Worm (Caenorhabditis elegans) whole organism, L3 larva: ENCODE results near the gene air-1.

Source experiments
- R02D3.7 ChIP-seq: fragments of 150-350 bp; optimal IDR thresholded peaks from 2 replicates; lab custom pipeline; 2014; ENCODE audit warnings: missing biosample characterization, missing genetic modification characterization
- ZK546.5 ChIP-seq: sonication (generic microtip); optimal IDR thresholded peaks from 2 replicates; lab custom pipeline; 2017; ENCODE audit warnings: missing biosample characterization, missing genetic modification characterization
- ceh-28 ChIP-seq: fragments of 150-350 bp; optimal IDR thresholded peaks from 2 replicates; lab custom pipeline; 2014; ENCODE audit warnings: missing biosample characterization, missing genetic modification reagents, missing genetic modification characterization
- ceh-82 ChIP-seq: fragments of 150-350 bp; optimal IDR thresholded peaks from 2 replicates; lab custom pipeline; 2014; ENCODE audit warnings: missing biosample characterization, missing genetic modification characterization
- ceh-9 ChIP-seq: sonication (generic microtip); optimal IDR thresholded peaks from 2 replicates; lab custom pipeline; 2018; ENCODE audit warnings: missing biosample characterization, missing genetic modification characterization
- daf-12 ChIP-seq: fragments of 150-350 bp; optimal IDR thresholded peaks from 2 replicates; lab custom pipeline; 2014; ENCODE audit warnings: missing biosample characterization, missing genetic modification reagents, missing genetic modification characterization
- egl-27 ChIP-seq: sonication (generic microtip); optimal IDR thresholded peaks from 4 replicates; lab custom pipeline; 2017; ENCODE audit warnings: missing biosample characterization, missing genetic modification reagents, missing genetic modification characterization
- elt-1 ChIP-seq: fragments of 150-350 bp; optimal IDR thresholded peaks from 2 replicates; lab custom pipeline; 2014; ENCODE audit warnings: missing biosample characterization, missing genetic modification characterization
- elt-2 ChIP-seq: sonication (generic microtip); optimal IDR thresholded peaks from 2 replicates; lab custom pipeline; 2016; ENCODE audit warnings: missing genetic modification reagents, mild to moderate bottlenecking, missing genetic modification characterization, missing compliant biosample characterization
- elt-3 ChIP-seq, 3 experiments: fragments of 150-350 bp in 1 of 3; sonication (generic microtip) in 2 of 3; optimal IDR thresholded peaks; 2 replicates in 2 of 3; 4 replicates in 1 of 3; lab custom pipeline; 2014 to 2017; ENCODE audit warnings: missing biosample characterization in 3 of 3, missing genetic modification characterization in 3 of 3
- fkh-10 ChIP-seq: sonication (generic microtip); optimal IDR thresholded peaks from 2 replicates; lab custom pipeline; 2017; ENCODE audit warnings: missing biosample characterization, missing genetic modification reagents, missing genetic modification characterization
- fkh-2 ChIP-seq: fragments of 150-350 bp; optimal IDR thresholded peaks from 2 replicates; lab custom pipeline; 2014; ENCODE audit warnings: missing biosample characterization, missing genetic modification reagents, missing genetic modification characterization
- fos-1 ChIP-seq: fragments of 150-350 bp; optimal IDR thresholded peaks from 2 replicates; lab custom pipeline; 2014; ENCODE audit warnings: missing biosample characterization, missing genetic modification characterization
- hmg-11 ChIP-seq: sonication (generic microtip); optimal IDR thresholded peaks from 2 replicates; lab custom pipeline; 2016; ENCODE audit warnings: missing genetic modification characterization, missing compliant biosample characterization
- lin-15B ChIP-seq: fragments of 150-350 bp; optimal IDR thresholded peaks from 2 replicates; lab custom pipeline; 2014; ENCODE audit warnings: missing biosample characterization, missing genetic modification characterization
- lin-39 ChIP-seq: fragments of 150-350 bp; optimal IDR thresholded peaks from 2 replicates; lab custom pipeline; 2018; ENCODE audit warnings: missing biosample characterization, missing genetic modification reagents, missing genetic modification characterization
- lsy-12 ChIP-seq: sonication (generic microtip); optimal IDR thresholded peaks from 2 replicates; lab custom pipeline; 2016; ENCODE audit warnings: mild to moderate bottlenecking, missing genetic modification characterization, missing compliant biosample characterization
- mml-1 ChIP-seq: fragments of 150-350 bp; sonication (generic microtip); optimal IDR thresholded peaks from 3 replicates; lab custom pipeline; 2014; ENCODE audit warnings: missing biosample characterization, missing genetic modification characterization
- nfya-1 ChIP-seq: sonication (generic microtip); optimal IDR thresholded peaks from 2 replicates; lab custom pipeline; 2017; ENCODE audit warnings: missing genetic modification characterization, mild to moderate bottlenecking, missing compliant biosample characterization, antibody characterized with exemption, moderate library complexity; ENCODE audit not compliant: insufficient read depth
- nhr-23 ChIP-seq: fragments of 150-350 bp; optimal IDR thresholded peaks from 2 replicates; lab custom pipeline; 2014; ENCODE audit warnings: missing biosample characterization, missing genetic modification reagents, missing genetic modification characterization
- nhr-25 ChIP-seq: sonication (generic microtip); optimal IDR thresholded peaks from 2 replicates; lab custom pipeline; 2017; ENCODE audit warnings: missing biosample characterization, missing genetic modification characterization
- nhr-28 ChIP-seq: fragments of 150-350 bp; optimal IDR thresholded peaks from 2 replicates; lab custom pipeline; 2014; ENCODE audit warnings: missing biosample characterization, missing genetic modification characterization
- nhr-43 ChIP-seq: sonication (generic microtip); optimal IDR thresholded peaks from 2 replicates; lab custom pipeline; 2016; ENCODE audit warnings: mild to moderate bottlenecking, missing genetic modification characterization, missing compliant biosample characterization; ENCODE audit not compliant: poor library complexity, severe bottlenecking
- nhr-76 ChIP-seq: fragments of 150-350 bp; sonication (generic microtip); optimal IDR thresholded peaks from 5 replicates; lab custom pipeline; 2014; ENCODE audit warnings: missing biosample characterization, missing genetic modification characterization
- pha-4 ChIP-seq: fragments of 150-350 bp; optimal IDR thresholded peaks from 2 replicates; lab custom pipeline; 2014; ENCODE audit warnings: missing biosample characterization, missing genetic modification reagents, missing genetic modification characterization
- pqm-1 ChIP-seq: fragments of 150-350 bp; optimal IDR thresholded peaks from 2 replicates; lab custom pipeline; 2017; ENCODE audit warnings: missing biosample characterization, missing genetic modification characterization, inconsistent platforms
- sea-2 ChIP-seq: fragments of 150-350 bp; sonication (generic microtip); optimal IDR thresholded peaks from 4 replicates; lab custom pipeline; 2014; ENCODE audit warnings: missing biosample characterization, missing genetic modification reagents, missing genetic modification characterization
- snpc-4 ChIP-seq: fragments of 150-350 bp; optimal IDR thresholded peaks from 2 replicates; lab custom pipeline; 2014; ENCODE audit warnings: missing biosample characterization, missing genetic modification characterization
- tbx-2 ChIP-seq: sonication (generic microtip); optimal IDR thresholded peaks from 2 replicates; lab custom pipeline; 2016; ENCODE audit warnings: mild to moderate bottlenecking, missing genetic modification characterization, missing compliant biosample characterization
- unc-39 ChIP-seq: sonication (generic microtip); optimal IDR thresholded peaks from 4 replicates; lab custom pipeline; 2017; ENCODE audit warnings: missing biosample characterization, missing genetic modification characterization
- unc-62 ChIP-seq: fragments of 150-350 bp; sonication (generic microtip); optimal IDR thresholded peaks from 4 replicates; lab custom pipeline; 2014; ENCODE audit warnings: missing biosample characterization, missing genetic modification reagents, missing genetic modification characterization
- ztf-11 ChIP-seq: fragments of 150-350 bp; optimal IDR thresholded peaks from 2 replicates; lab custom pipeline; 2014; ENCODE audit warnings: missing biosample characterization, missing genetic modification characterization
- ztf-4 ChIP-seq: fragments of 150-350 bp; optimal IDR thresholded peaks from 2 replicates; lab custom pipeline; 2014; ENCODE audit warnings: missing biosample characterization, missing genetic modification characterization

The air-1 gene

DNA sequence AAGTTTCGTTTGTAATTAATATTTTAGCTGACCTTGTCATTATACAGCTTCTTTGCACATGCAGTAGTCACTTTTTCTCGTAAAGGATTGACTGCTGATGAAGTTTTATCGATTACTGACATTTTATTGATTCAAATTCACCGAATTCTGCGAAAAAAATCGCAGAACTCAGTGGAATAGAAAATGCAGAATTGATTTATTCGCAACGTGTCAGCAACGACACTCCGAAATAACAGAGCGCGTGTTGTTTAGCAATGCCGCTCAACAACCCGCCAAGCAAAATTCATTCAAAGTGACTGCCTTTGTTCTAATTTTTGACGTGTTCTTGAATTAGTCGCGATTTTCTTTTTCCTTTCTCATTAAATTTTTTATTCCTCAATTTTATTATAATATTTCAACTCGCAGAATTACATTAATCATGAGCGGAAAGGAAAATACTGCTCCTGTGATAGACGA lies at the start of gene air-1, which contains the start of gene cogc-6:
air-1 (plus strand) TSS at position 406 of the 456 bp plus-strand sequence.
cogc-6 (minus strand) TSS at position 234 of the 456 bp plus-strand sequence.
- peak; percentile 43 for TF ChIP-seq pha-4 (tag; lab: Kevin White, UChicago)
- peak; percentile 60 for TF ChIP-seq ceh-28 (tag; lab: Kevin White, UChicago)
- TF ChIP-seq mml-1 (tag; lab: Kevin White, UChicago) = no peak
- peak; percentile 41 for TF ChIP-seq nfya-1 (tag; lab: Kevin White, UChicago)
- peak; percentile 35 for TF ChIP-seq nhr-23
- TF ChIP-seq elt-2 (tag; lab: Kevin White, UChicago) = no peak
- peak; percentile 53 for TF ChIP-seq snpc-4 (tag; lab: Kevin White, UChicago)
- TF ChIP-seq lin-15B (tag; lab: Kevin White, UChicago) = peak; percentile 25

ce11 chrV:8171688-8172087 lies 49.6 kb upstream of the air-1 start:
- TF ChIP-seq R02D3.7 (tag; lab: Kevin White, UChicago) = no peak
- no peak for TF ChIP-seq pqm-1 (tag; lab: Kevin White, UChicago)
- TF ChIP-seq, all 47 proteins: peak for 0

DNA sequence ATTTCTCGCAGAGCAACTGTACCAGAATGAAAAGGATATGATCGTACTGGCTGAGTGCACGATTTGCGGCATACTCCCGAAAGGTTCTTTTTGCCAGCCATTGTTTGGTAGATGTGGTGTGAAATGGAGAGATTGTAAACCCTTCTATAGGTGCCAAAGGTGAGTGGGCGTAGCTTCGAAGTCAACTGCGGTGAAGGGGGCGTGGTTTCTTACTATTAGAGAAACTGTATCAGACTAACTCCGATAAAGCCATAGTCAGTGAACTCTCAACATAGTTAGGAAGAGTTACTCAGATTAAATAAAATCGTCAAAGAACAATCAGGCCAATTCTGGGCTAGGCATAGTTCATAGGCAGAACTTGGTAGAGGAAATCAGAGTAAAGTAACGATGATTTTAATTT lies 43.9 kb upstream of the air-1 start, which contains the start of gene F20D6.9:
F20D6.9 (minus strand) TSS at position 101 of the 400 bp plus-strand sequence.
- no peak for TF ChIP-seq fkh-10 (GFP tag; lab: Kevin White, UChicago)
- TF ChIP-seq unc-62 (GFP tag; lab: Kevin White, UChicago) = no peak
- no peak for TF ChIP-seq ztf-4 (tag; lab: Kevin White, UChicago)
- no peak for TF ChIP-seq unc-39
- no peak for TF ChIP-seq ztf-11 (tag; lab: Kevin White, UChicago)
- TF ChIP-seq sea-2 (GFP tag; lab: Kevin White, UChicago) = no peak
- no peak for TF ChIP-seq daf-12 (tag; lab: Kevin White, UChicago)
- TF ChIP-seq elt-1 (tag; lab: Kevin White, UChicago) = no peak
- TF ChIP-seq fkh-2 (tag; lab: Kevin White, UChicago) = no peak

ce11 chrV:8178279-8178678 lies 43.0 kb upstream of the air-1 start:
- TF ChIP-seq snpc-4 (tag; lab: Kevin White, UChicago) = no peak
- TF ChIP-seq elt-3 (tag; optimal IDR thresholded peaks at IDR 0.05; lab: Kevin White, UChicago) = no peak
- TF ChIP-seq hmg-11 (tag; lab: Kevin White, UChicago) = no peak
- no peak for TF ChIP-seq daf-12 (tag; lab: Kevin White, UChicago)
- no peak for TF ChIP-seq lsy-12
- TF ChIP-seq nhr-76 (tag; lab: Kevin White, UChicago) = no peak
- no peak for TF ChIP-seq tbx-2 (tag; lab: Kevin White, UChicago)
- no peak for TF ChIP-seq ceh-9 (tag; lab: Kevin White, UChicago)
- no peak for TF ChIP-seq ZK546.5 (tag; lab: Kevin White, UChicago)
- no peak for TF ChIP-seq unc-62 (GFP tag; lab: Kevin White, UChicago)
- no peak for TF ChIP-seq nhr-23
- TF ChIP-seq egl-27 (tag; lab: Kevin White, UChicago) = no peak
- TF ChIP-seq ztf-4 (tag; lab: Kevin White, UChicago) = no peak
- no peak for TF ChIP-seq pqm-1 (tag; lab: Kevin White, UChicago)
- TF ChIP-seq, all 47 proteins: peak for 0

DNA sequence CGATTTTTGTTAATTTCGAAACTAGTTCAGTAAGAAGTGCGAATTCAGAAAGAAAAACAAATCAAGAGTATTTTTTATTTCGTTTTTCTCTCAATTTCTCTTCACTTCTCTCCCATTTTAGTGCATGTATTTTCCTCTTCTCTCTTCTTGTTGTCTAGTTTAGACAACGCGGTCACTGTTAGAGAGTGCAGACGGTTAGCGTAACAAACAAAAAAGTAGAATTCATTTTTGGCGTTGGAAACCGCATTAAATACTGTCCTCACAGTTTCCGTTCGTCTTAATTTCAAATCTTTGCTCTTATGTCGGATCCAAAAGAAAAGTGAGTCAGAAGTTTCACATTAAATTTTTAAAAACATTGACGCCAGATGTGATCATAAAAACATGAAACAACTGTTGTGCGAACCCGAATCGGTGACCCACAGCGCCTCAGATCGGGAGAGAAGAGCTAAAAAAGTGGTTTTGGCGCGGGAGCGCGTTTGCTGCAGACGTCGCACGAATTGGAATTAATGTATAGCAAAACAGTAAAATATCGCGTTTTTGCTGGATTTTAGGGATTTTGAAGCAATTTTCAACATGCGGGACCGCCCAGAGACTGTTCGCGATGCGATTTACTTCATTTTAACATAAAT lies 42.3 kb upstream of the air-1 start, which contains the start of gene srp-7:
srp-7 (plus strand) TSS at position 213 of the 629 bp plus-strand sequence.
- peak; percentile 38 for TF ChIP-seq nhr-23
- TF ChIP-seq pqm-1 (tag; lab: Kevin White, UChicago) = no peak
- TF ChIP-seq lin-39 (tag; lab: Kevin White, UChicago) = no peak
- TF ChIP-seq egl-27 (tag; lab: Kevin White, UChicago) = no peak
- peak; percentile 81 for TF ChIP-seq pha-4 (tag; lab: Kevin White, UChicago)
- TF ChIP-seq hmg-11 (tag; lab: Kevin White, UChicago) = peak; percentile 16
- peak; percentile 21 for TF ChIP-seq elt-2 (tag; lab: Kevin White, UChicago)
- TF ChIP-seq nfya-1 (tag; lab: Kevin White, UChicago) = peak; percentile 41
- no peak for TF ChIP-seq tbx-2 (tag; lab: Kevin White, UChicago)

DNA sequence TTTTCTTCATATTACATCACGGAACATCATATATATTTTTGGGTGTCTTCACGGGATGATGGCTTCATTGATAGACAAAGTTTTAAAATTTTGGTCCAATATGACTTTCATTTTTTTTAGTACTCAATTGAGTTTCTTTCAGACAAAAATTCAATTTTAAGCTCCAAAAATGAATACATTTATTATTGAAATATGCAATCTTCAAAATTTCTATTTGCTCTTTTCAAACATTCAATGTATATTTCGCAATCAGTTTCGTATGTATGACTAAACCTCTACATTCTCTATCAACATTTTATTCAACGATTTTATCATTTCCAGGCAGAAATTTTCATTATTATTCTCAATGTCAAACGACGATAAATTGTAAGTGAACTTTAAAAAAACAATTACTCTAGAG lies 37.9 kb upstream of the air-1 start, which contains the start of gene srp-8:
srp-8 (plus strand) TSS at position 301 of the 400 bp plus-strand sequence.
- TF ChIP-seq lin-15B (tag; lab: Kevin White, UChicago) = no peak
- no peak for TF ChIP-seq elt-3 (tag; optimal IDR thresholded peaks at IDR 0.05; lab: Kevin White, UChicago)
- TF ChIP-seq fkh-10 (GFP tag; lab: Kevin White, UChicago) = no peak
- no peak for TF ChIP-seq fos-1 (tag; lab: Kevin White, UChicago)
- no peak for TF ChIP-seq ceh-82 (tag; lab: Kevin White, UChicago)
- TF ChIP-seq hmg-11 (tag; lab: Kevin White, UChicago) = no peak
- no peak for TF ChIP-seq unc-62 (GFP tag; lab: Kevin White, UChicago)
- no peak for TF ChIP-seq nhr-28
- no peak for TF ChIP-seq ztf-4 (tag; lab: Kevin White, UChicago)
- no peak for TF ChIP-seq nhr-43 (tag; lab: Kevin White, UChicago)
- no peak for TF ChIP-seq fkh-2 (tag; lab: Kevin White, UChicago)
- no peak for TF ChIP-seq nhr-25 (tag; lab: Kevin White, UChicago)
